Worm (Caenorhabditis elegans): ENCODE measurements around the gene C24A3.4.

C24A3.4 gene

ce11 chrX:8987828-8988227 lies 4.4 kb upstream of the C24A3.4 start, which contains the start of gene twk-18:
twk-18 (plus strand) TSS chrX:8988128.
- TF ChIP-seq aha-1 (tag; optimal IDR thresholded peaks at IDR 0.05) = no peak
- TF ChIP-seq mep-1 (tag; optimal IDR thresholded peaks at IDR 0.05) = no peak
- no peak for TF ChIP-seq elt-2 (tag; optimal IDR thresholded peaks at IDR 0.05)
- TF ChIP-seq F16B12.6 (tag; optimal IDR thresholded peaks at IDR 0.05) = no peak
- no peak for TF ChIP-seq unc-98 (GFP tag; IDR thresholded peaks at IDR 0.05)
- TF ChIP-seq nhr-28 (tag; optimal IDR thresholded peaks at IDR 0.05) = no peak
- TF ChIP-seq skn-1 (tag; optimal IDR thresholded peaks at IDR 0.05) = no peak
- TF ChIP-seq nhr-90 (tag; optimal IDR thresholded peaks at IDR 0.05; ENCODE audit: poor library complexity) = no peak
- TF ChIP-seq nhr-76 (tag; optimal IDR thresholded peaks at IDR 0.05) = no peak
- no peak for TF ChIP-seq ama-1 (optimal IDR thresholded peaks at IDR 0.05)
- TF ChIP-seq lir-3 (tag; optimal IDR thresholded peaks at IDR 0.05; ENCODE audit: poor library complexity) = no peak

- TF ChIP-seq egl-13 (tag; optimal IDR thresholded peaks at IDR 0.05) = peak; percentile 49
- TF ChIP-seq dpl-1 (GFP tag; optimal IDR thresholded peaks at IDR 0.05) = peak in 1 of 3 experiments; percentile 2
- TF ChIP-seq unc-86 (tag; optimal IDR thresholded peaks at IDR 0.05) = peak; percentile 60
- no peak for TF ChIP-seq nhr-76 (tag; optimal IDR thresholded peaks at IDR 0.05)
- TF ChIP-seq nhr-77 (tag; optimal IDR thresholded peaks at IDR 0.05) = no peak
- no peak for TF ChIP-seq mab-9 (GFP tag; IDR thresholded peaks at IDR 0.05)
- no peak for TF ChIP-seq hlh-17 (GFP tag; optimal IDR thresholded peaks at IDR 0.05; ENCODE audit: borderline replicate concordance)
- no peak for TF ChIP-seq zag-1 (tag; optimal IDR thresholded peaks at IDR 0.05)
- peak; percentile 24 for TF ChIP-seq rnt-1 (tag; optimal IDR thresholded peaks at IDR 0.05)
- no peak for TF ChIP-seq nhr-12 (tag; optimal IDR thresholded peaks at IDR 0.05)
- no peak for TF ChIP-seq irx-1 (tag; optimal IDR thresholded peaks at IDR 0.05)
- peak; percentile 55 for TF ChIP-seq tbx-2 (tag; optimal IDR thresholded peaks at IDR 0.05)
- no peak for TF ChIP-seq nhr-84 (tag; optimal IDR thresholded peaks at IDR 0.05)
- peak; percentile 36 for TF ChIP-seq xbp-1 (tag; optimal IDR thresholded peaks at IDR 0.05)
- TF ChIP-seq C34B4.2 (tag; optimal IDR thresholded peaks at IDR 0.05) = no peak
- peak; percentile 16 for TF ChIP-seq lir-3 (tag; optimal IDR thresholded peaks at IDR 0.05; ENCODE audit: poor library complexity)
- TF ChIP-seq fkh-8 (tag; optimal IDR thresholded peaks at IDR 0.05) = peak; percentile 54
- no peak for TF ChIP-seq hlh-4 (tag; optimal IDR thresholded peaks at IDR 0.05)
- no peak for TF ChIP-seq ceh-90 (tag; optimal IDR thresholded peaks at IDR 0.05)
- no peak for TF ChIP-seq elt-2 (tag; optimal IDR thresholded peaks at IDR 0.05)
- no peak for TF ChIP-seq F16B12.6 (tag; optimal IDR thresholded peaks at IDR 0.05)
- peak in 2 of 3 experiments; percentile 53 to 59 for TF ChIP-seq ceh-82 (tag; optimal IDR thresholded peaks at IDR 0.05)
- peak; percentile 14; the same call in 1 of the 2 replicates for TF ChIP-seq nhr-19 (GFP tag; conservative IDR thresholded peaks at IDR 0.05)
- no peak for TF ChIP-seq pag-3 (tag; optimal IDR thresholded peaks at IDR 0.05; ENCODE audit: borderline replicate concordance, insufficient read depth)
- no peak for TF ChIP-seq zip-4 (GFP tag; optimal IDR thresholded peaks at IDR 0.05)
- TF ChIP-seq egl-27 (tag; optimal IDR thresholded peaks at IDR 0.05) = no peak
- no peak for TF ChIP-seq mep-1 (tag; optimal IDR thresholded peaks at IDR 0.05)
- peak; percentile 12; the same call in 1 of the 2 replicates for TF ChIP-seq isw-1 (GFP tag; IDR thresholded peaks at IDR 0.05)
- no peak for TF ChIP-seq unc-30 (tag; optimal IDR thresholded peaks at IDR 0.05)
- TF ChIP-seq lin-35 (GFP tag; optimal IDR thresholded peaks at IDR 0.05) = peak in 1 of 2 experiments; percentile 11
- no peak for TF ChIP-seq nhr-28 (tag; optimal IDR thresholded peaks at IDR 0.05)
- TF ChIP-seq skn-1 (tag; optimal IDR thresholded peaks at IDR 0.05) = no peak
- no peak for TF ChIP-seq ceh-63 (GFP tag; optimal IDR thresholded peaks at IDR 0.05)
- peak; percentile 51 for TF ChIP-seq swsn-7 (tag; optimal IDR thresholded peaks at IDR 0.05)
- peak in 1 of 2 experiments; percentile 30 for TF ChIP-seq lsy-2 (tag; optimal IDR thresholded peaks at IDR 0.05)
- TF ChIP-seq nhr-85 (tag) = no peak
- peak; percentile 51 for TF ChIP-seq fkh-10 (GFP tag; optimal IDR thresholded peaks at IDR 0.05)
- TF ChIP-seq ceh-8 (GFP tag; optimal IDR thresholded peaks at IDR 0.05) = peak; percentile 61
- peak; percentile 40 for TF ChIP-seq dsc-1 (tag; optimal IDR thresholded peaks at IDR 0.05)
- TF ChIP-seq nhr-47 (tag; optimal IDR thresholded peaks at IDR 0.05) = peak; percentile 30
- TF ChIP-seq mef-2 (tag; optimal IDR thresholded peaks at IDR 0.05) = no peak
- TF ChIP-seq jun-1 (tag; optimal IDR thresholded peaks at IDR 0.05) = no peak
- no peak for TF ChIP-seq sup-37 (GFP tag; optimal IDR thresholded peaks at IDR 0.05)
- TF ChIP-seq ceh-88 (GFP tag; IDR thresholded peaks at IDR 0.05) = no peak
- peak; percentile 59 for TF ChIP-seq snu-23 (GFP tag; optimal IDR thresholded peaks at IDR 0.05)
- peak; percentile 68 for TF ChIP-seq nhr-71 (tag; optimal IDR thresholded peaks at IDR 0.05)
Observed at ce11 chrX:8995527-8995946, 3.3 kb downstream of the C24A3.4 start.
